Worm (Caenorhabditis elegans) whole organism, young adult: ENCODE data around the gene F15E6.4.

Experiments
- B0019.2 ChIP-seq: fragments of 200-800 bp; sonication (Bioruptor generic); conservative IDR thresholded peaks from 2 replicates; pipeline ENCODE4 v1.3.6; 2022; ENCODE audit warnings: missing genetic modification reagents, missing genetic modification characterization, missing compliant biosample characterization
- D2030.7 ChIP-seq: fragments of 200-800 bp; sonication (Bioruptor generic); IDR thresholded peaks from 2 replicates; pipeline ENCODE4 v1.3.6; 2022; ENCODE audit warnings: missing genetic modification reagents, missing genetic modification characterization, missing compliant biosample characterization
- F22D6.2 ChIP-seq: sonication (generic microtip); optimal IDR thresholded peaks from 2 replicates; lab custom pipeline; 2016; ENCODE audit warnings: mild to moderate bottlenecking, missing genetic modification characterization, missing compliant biosample characterization
- F33H1.4 ChIP-seq: fragments of 200-800 bp; sonication (Bioruptor generic); IDR thresholded peaks from 2 replicates; pipeline ENCODE4 v1.3.6; 2022; ENCODE audit warnings: missing genetic modification reagents, missing genetic modification characterization, missing compliant biosample characterization
- F49E8.2 ChIP-seq: sonication (generic microtip); optimal IDR thresholded peaks from 3 replicates; lab custom pipeline; 2017; ENCODE audit warnings: missing genetic modification characterization, mild to moderate bottlenecking, missing compliant biosample characterization, antibody characterized with exemption, moderate library complexity; ENCODE audit not compliant: insufficient read depth
- K12H6.12 ChIP-seq: fragments of 200-800 bp; sonication (Bioruptor generic); optimal IDR thresholded peaks from 2 replicates; lab custom pipeline; 2018; ENCODE audit warnings: mild to moderate bottlenecking, missing genetic modification characterization, missing compliant biosample characterization
- T07F8.4 ChIP-seq: sonication (generic microtip); optimal IDR thresholded peaks from 2 replicates; lab custom pipeline; 2016; ENCODE audit warnings: mild to moderate bottlenecking, missing genetic modification characterization, moderate library complexity, missing compliant biosample characterization
- Y56A3A.18 ChIP-seq: fragments of 200-800 bp; sonication (Bioruptor generic); IDR thresholded peaks from 2 replicates; pipeline ENCODE4 v1.3.6; 2022; ENCODE audit warnings: missing genetic modification reagents, missing genetic modification characterization, missing compliant biosample characterization
- athp-1 ChIP-seq: sonication (generic microtip); optimal IDR thresholded peaks from 2 replicates; lab custom pipeline; 2017; ENCODE audit warnings: mild to moderate bottlenecking, missing genetic modification characterization, missing compliant biosample characterization
- attf-5 ChIP-seq: fragments of 200-800 bp; sonication (Bioruptor generic); optimal IDR thresholded peaks from 2 replicates; lab custom pipeline; 2018; ENCODE audit warnings: mild to moderate bottlenecking, missing genetic modification characterization, missing compliant biosample characterization
- bed-1 ChIP-seq: fragments of 200-800 bp; sonication (Bioruptor generic); IDR thresholded peaks from 2 replicates; pipeline ENCODE4 v1.3.6; 2022; ENCODE audit warnings: missing genetic modification reagents, missing genetic modification characterization, missing compliant biosample characterization
- cebp-2 ChIP-seq: fragments of 200-800 bp; sonication (Bioruptor generic); IDR thresholded peaks from 2 replicates; pipeline ENCODE4 v1.3.6; 2022; ENCODE audit warnings: missing genetic modification characterization, missing compliant biosample characterization
- chd-7 ChIP-seq: sonication (generic microtip); optimal IDR thresholded peaks from 2 replicates; lab custom pipeline; 2016; ENCODE audit warnings: mild to moderate bottlenecking, missing genetic modification characterization, moderate library complexity, missing compliant biosample characterization
- dox-1 ChIP-seq: fragments of 200-800 bp; sonication (Bioruptor generic); IDR thresholded peaks from 2 replicates; pipeline ENCODE4 v1.3.6; 2022; ENCODE audit warnings: missing genetic modification reagents, missing genetic modification characterization, missing compliant biosample characterization
- efl-1 ChIP-seq: fragments of 150-350 bp; optimal IDR thresholded peaks from 2 replicates; lab custom pipeline; 2014; ENCODE audit warnings: missing biosample characterization, missing genetic modification reagents, missing genetic modification characterization
- egrh-3 ChIP-seq: fragments of 200-800 bp; sonication (Bioruptor generic); IDR thresholded peaks from 2 replicates; pipeline ENCODE4 v1.3.6; 2022; ENCODE audit warnings: missing genetic modification reagents, missing genetic modification characterization, missing compliant biosample characterization
- ets-4 ChIP-seq: fragments of 200-800 bp; sonication (Bioruptor generic); optimal IDR thresholded peaks from 2 replicates; lab custom pipeline; 2018; ENCODE audit warnings: mild to moderate bottlenecking, missing genetic modification characterization, missing compliant biosample characterization
- hmg-1.2 ChIP-seq: fragments of 200-800 bp; sonication (Bioruptor generic); IDR thresholded peaks from 2 replicates; pipeline ENCODE4 v1.3.6; 2022; ENCODE audit warnings: missing genetic modification reagents, missing genetic modification characterization, missing compliant biosample characterization
- hmg-20 ChIP-seq: fragments of 200-800 bp; sonication (Bioruptor generic); IDR thresholded peaks from 2 replicates; pipeline ENCODE4 v1.3.6; 2022; ENCODE audit warnings: missing genetic modification reagents, missing genetic modification characterization, missing compliant biosample characterization
- let-526 ChIP-seq: fragments of 200-800 bp; sonication (Bioruptor generic); IDR thresholded peaks from 2 replicates; pipeline ENCODE4 v1.3.6; 2022; ENCODE audit warnings: missing genetic modification reagents, missing genetic modification characterization, missing compliant biosample characterization
- lin-26 ChIP-seq: fragments of 200-800 bp; sonication (Bioruptor generic); IDR thresholded peaks from 2 replicates; pipeline ENCODE4 v1.3.6; 2022; ENCODE audit warnings: missing genetic modification reagents, missing genetic modification characterization, missing compliant biosample characterization
- lin-35 ChIP-seq, 3 experiments: fragments of 150-350 bp in 2 of 3; sonication (generic microtip) in 1 of 3; optimal IDR thresholded peaks; 2 replicates each; lab custom pipeline; 2014 to 2018; ENCODE audit warnings: missing biosample characterization in 3 of 3, missing genetic modification characterization in 3 of 3, missing genetic modification reagents in 3 of 3
- lin-54 ChIP-seq: fragments of 200-800 bp; sonication (Bioruptor generic); optimal IDR thresholded peaks from 2 replicates; lab custom pipeline; 2018; ENCODE audit warnings: mild to moderate bottlenecking, missing genetic modification characterization, missing compliant biosample characterization
- lir-1 ChIP-seq: fragments of 200-800 bp; sonication (Bioruptor generic); conservative IDR thresholded peaks from 2 replicates; pipeline ENCODE4 v1.3.6; 2022; ENCODE audit warnings: missing genetic modification reagents, missing genetic modification characterization, missing compliant biosample characterization
- madf-10 ChIP-seq: sonication (generic microtip); optimal IDR thresholded peaks from 2 replicates; lab custom pipeline; 2016; ENCODE audit warnings: mild to moderate bottlenecking, missing genetic modification characterization, missing compliant biosample characterization
- mcd-1 ChIP-seq: fragments of 200-800 bp; sonication (Bioruptor generic); IDR thresholded peaks from 2 replicates; pipeline ENCODE4 v1.3.6; 2022; ENCODE audit warnings: missing genetic modification reagents, missing genetic modification characterization, missing compliant biosample characterization
- mel-28 ChIP-seq: sonication (generic microtip); optimal IDR thresholded peaks from 2 replicates; lab custom pipeline; 2016; ENCODE audit warnings: borderline replicate concordance, mild to moderate bottlenecking, missing genetic modification characterization, missing compliant biosample characterization
- nfyb-1 ChIP-seq: fragments of 200-800 bp; sonication (Bioruptor generic); IDR thresholded peaks from 2 replicates; pipeline ENCODE4 v1.3.6; 2022; ENCODE audit warnings: missing genetic modification reagents, missing genetic modification characterization, missing compliant biosample characterization
- pha-4 ChIP-seq: fragments of 150-350 bp; sonication (generic microtip); optimal IDR thresholded peaks from 2 replicates; lab custom pipeline; 2014; ENCODE audit warnings: missing biosample characterization, missing genetic modification reagents, missing genetic modification characterization
- rcor-1 ChIP-seq: fragments of 200-800 bp; sonication (Bioruptor generic); IDR thresholded peaks from 2 replicates; pipeline ENCODE4 v1.3.6; 2022; ENCODE audit warnings: missing genetic modification reagents, missing genetic modification characterization, missing compliant biosample characterization
- repo-1 ChIP-seq: sonication (generic microtip); optimal IDR thresholded peaks from 2 replicates; lab custom pipeline; 2017; ENCODE audit warnings: mild to moderate bottlenecking, missing genetic modification characterization, missing compliant biosample characterization
- sdz-38 ChIP-seq: sonication (generic microtip); optimal IDR thresholded peaks from 2 replicates; lab custom pipeline; 2016; ENCODE audit warnings: missing genotype, missing genetic modification characterization, missing compliant biosample characterization
- snpc-1.1 ChIP-seq: sonication (generic microtip); optimal IDR thresholded peaks from 2 replicates; lab custom pipeline; 2017; ENCODE audit warnings: missing genetic modification characterization, mild to moderate bottlenecking, missing compliant biosample characterization, antibody characterized with exemption, moderate library complexity, missing genotype, missing genetic modification reagents; ENCODE audit not compliant: insufficient read depth
- snpc-1.3 ChIP-seq: sonication (generic microtip); optimal IDR thresholded peaks from 2 replicates; lab custom pipeline; 2017; ENCODE audit warnings: missing genetic modification characterization, mild to moderate bottlenecking, missing compliant biosample characterization, antibody characterized with exemption, moderate library complexity, missing genotype, missing genetic modification reagents; ENCODE audit not compliant: insufficient read depth
- snpc-4 ChIP-seq, 5 experiments: fragments of 150-350 bp in 1 of 5; sonication (generic microtip) in 4 of 5; optimal IDR thresholded peaks; 2 replicates each; lab custom pipeline; 2014 to 2018; ENCODE audit warnings: missing genetic modification characterization in 5 of 5, missing biosample characterization in 3 of 5, antibody characterized with exemption in 2 of 5, mild to moderate bottlenecking in 2 of 5, missing compliant biosample characterization in 2 of 5, missing genotype in 2 of 5, moderate library complexity in 2 of 5, missing genetic modification reagents in 1 of 5
- sptf-2 ChIP-seq: fragments of 200-800 bp; sonication (Bioruptor generic); optimal IDR thresholded peaks from 2 replicates; lab custom pipeline; 2018; ENCODE audit warnings: mild to moderate bottlenecking, missing genetic modification characterization, missing compliant biosample characterization
- tbp1 ChIP-seq: fragments of 200-800 bp; sonication (Bioruptor generic); optimal IDR thresholded peaks from 2 replicates; lab custom pipeline; 2018; ENCODE audit warnings: mild to moderate bottlenecking, missing genetic modification characterization, missing compliant biosample characterization
- tbx-9 ChIP-seq: sonication (generic microtip); optimal IDR thresholded peaks from 2 replicates; lab custom pipeline; 2016; ENCODE audit warnings: borderline replicate concordance, missing genetic modification characterization, inconsistent platforms, missing compliant biosample characterization
- xnd-1 ChIP-seq: sonication (generic microtip); optimal IDR thresholded peaks from 2 replicates; lab custom pipeline; 2016; ENCODE audit warnings: missing genotype, missing genetic modification reagents, missing genetic modification characterization, missing compliant biosample characterization
- zfh-2 ChIP-seq: fragments of 200-800 bp; sonication (Bioruptor generic); conservative IDR thresholded peaks from 2 replicates; pipeline ENCODE4 v1.3.6; 2022; ENCODE audit warnings: missing genetic modification reagents, missing genetic modification characterization, missing compliant biosample characterization
- ztf-28 ChIP-seq: fragments of 200-800 bp; sonication (Bioruptor generic); IDR thresholded peaks from 2 replicates; pipeline ENCODE4 v1.3.6; 2022; ENCODE audit warnings: missing genetic modification reagents, missing genetic modification characterization, missing compliant biosample characterization

F15E6.4 gene

ce11 chrIV:4291174-4291573 lies at the start of gene F15E6.4:
Gene F15E6.4, plus strand, starts transcription at chrIV:4291474.
- TF ChIP-seq nfyb-1 (GFP tag; lab: Robert Waterston, UW) = no peak
- no peak for TF ChIP-seq D2030.7 (GFP tag; lab: Robert Waterston, UW)
- TF ChIP-seq snpc-1.1 (tag; lab: Kevin White, UChicago) = no peak
- TF ChIP-seq mel-28 (tag; lab: Kevin White, UChicago) = no peak
- no peak for TF ChIP-seq attf-5 (GFP tag; lab: Kevin White, UChicago)
- TF ChIP-seq Y56A3A.18 (GFP tag; lab: Robert Waterston, UW) = no peak
- TF ChIP-seq F22D6.2 = no peak
- no peak for TF ChIP-seq mcd-1 (GFP tag; lab: Robert Waterston, UW)
- TF ChIP-seq F49E8.2 (tag; lab: Kevin White, UChicago) = no peak
- no peak for TF ChIP-seq B0019.2

- TF ChIP-seq zfh-2 (peak; percentile 91), cebp-2 (GFP tag; lab: Robert Waterston, UW) (no peak), let-526 (GFP tag; lab: Robert Waterston, UW) (0 out of 2 replicates have a peak, but pooled peaks have one; percentile 18), snpc-1.3 (tag; lab: Kevin White, UChicago) (no peak), lin-35 (GFP tag; optimal IDR thresholded peaks at IDR 0.05; lab: Kevin White, UChicago) (no peak), pha-4 (tag; lab: Kevin White, UChicago) (no peak), dox-1 (GFP tag; lab: Robert Waterston, UW) (0 out of 2 replicates have a peak, but pooled peaks have one; percentile 29), sptf-2 (GFP tag; lab: Kevin White, UChicago) (peak; percentile 5), lin-54 (GFP tag; lab: Kevin White, UChicago) (no peak), egrh-3 (GFP tag; lab: Robert Waterston, UW) (peak; percentile 94)
Measured at ce11 chrIV:4243830-4244406, 47.4 kb upstream of the F15E6.4 start.

ce11 chrIV:4244510-4244909 lies 46.8 kb upstream of the F15E6.4 start, which contains the start of gene col-34:
Gene col-34, minus strand, starts transcription at chrIV:4244610.
- TF ChIP-seq ets-4 (GFP tag; lab: Kevin White, UChicago) = no peak
- no peak for TF ChIP-seq lin-54 (GFP tag; lab: Kevin White, UChicago)
- no peak for TF ChIP-seq madf-10 (tag; lab: Kevin White, UChicago)
- TF ChIP-seq tbx-9 = no peak

- TF ChIP-seq bed-1 (GFP tag; lab: Robert Waterston, UW) = no peak
- TF ChIP-seq efl-1 (GFP tag; lab: Kevin White, UChicago) = no peak
- no peak for TF ChIP-seq sdz-38 (tag; lab: Kevin White, UChicago)
- TF ChIP-seq ztf-28 = no peak
- no peak for TF ChIP-seq snpc-4 (GFP tag; optimal IDR thresholded peaks at IDR 0.05; lab: Kevin White, UChicago)
- no peak for TF ChIP-seq snpc-4 (tag; optimal IDR thresholded peaks at IDR 0.05; lab: Kevin White, UChicago)
- no peak for TF ChIP-seq F33H1.4 (GFP tag; lab: Robert Waterston, UW)
Measured at ce11 chrIV:4246493-4246892, 44.8 kb upstream of the F15E6.4 start, which contains the start of gene ttr-20. Gene ttr-20, plus strand, starts transcription at chrIV:4246793.

ce11 chrIV:4247334-4247733 lies 43.9 kb upstream of the F15E6.4 start:
- TF ChIP-seq chd-7 (tag; lab: Kevin White, UChicago) = no peak
- no peak for TF ChIP-seq lin-26
- no peak for TF ChIP-seq rcor-1
- TF ChIP-seq hmg-1.2 (GFP tag; lab: Robert Waterston, UW) = peak; percentile 92
- TF ChIP-seq attf-5 (GFP tag; lab: Kevin White, UChicago) = no peak
- TF ChIP-seq xnd-1 (tag; lab: Kevin White, UChicago) = no peak
- TF ChIP-seq K12H6.12 = no peak
- no peak for TF ChIP-seq athp-1
- TF ChIP-seq T07F8.4 (tag; lab: Kevin White, UChicago) = no peak
- TF ChIP-seq sptf-2 (GFP tag; lab: Kevin White, UChicago) = no peak
- no peak for TF ChIP-seq repo-1
- no peak for TF ChIP-seq tbp1
- TF ChIP-seq lir-1 = no peak
- no peak for TF ChIP-seq hmg-20 (GFP tag; lab: Robert Waterston, UW)
